Worm (Caenorhabditis elegans) whole organism, L4/young adult: ENCODE results near the gene T10C6.6.

Experiments
- W03F9.2 ChIP-seq: fragments of 150-350 bp; optimal IDR thresholded peaks from 2 replicates; lab custom pipeline; 2014; ENCODE audit warnings: missing biosample characterization, missing genetic modification characterization
- dao-5 ChIP-seq: sonication (generic microtip); optimal IDR thresholded peaks from 2 replicates; lab custom pipeline; 2016; ENCODE audit warnings: missing genotype, missing genetic modification characterization, moderate library complexity, missing compliant biosample characterization
- him-1 ChIP-seq: sonication (generic microtip); optimal IDR thresholded peaks from 2 replicates; lab custom pipeline; 2016; ENCODE audit warnings: missing genotype, missing genetic modification reagents, missing genetic modification characterization, missing compliant biosample characterization

Gene T10C6.6

DNA sequence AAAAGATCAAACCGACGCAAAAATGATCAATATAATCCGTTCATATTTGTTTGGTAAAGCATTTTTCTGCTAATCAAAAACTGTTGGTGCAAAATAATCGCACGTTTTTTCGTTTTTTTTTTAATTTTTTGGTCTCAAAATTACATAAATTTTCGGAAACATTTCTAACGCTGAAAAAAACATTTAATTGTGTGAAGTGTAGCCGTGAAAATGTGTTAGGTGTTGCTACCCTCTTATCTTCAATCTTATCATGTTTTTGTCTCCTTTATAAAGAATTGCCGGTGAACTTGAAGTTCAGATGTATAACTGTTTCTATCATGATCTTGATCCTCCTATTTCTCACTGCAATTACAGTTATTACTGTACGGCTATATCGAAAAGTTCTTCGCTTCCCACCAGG, 44.8 kb downstream of the T10C6.6 start, which contains the start of gene cyp-35D1:
Gene cyp-35D1 (plus strand): TSS at position 301 of the 400 bp plus-strand sequence.
- TF ChIP-seq him-1 (tag; lab: Kevin White, UChicago) (no peak), dao-5 (no peak), W03F9.2 (tag; lab: Kevin White, UChicago) (no peak)

DNA sequence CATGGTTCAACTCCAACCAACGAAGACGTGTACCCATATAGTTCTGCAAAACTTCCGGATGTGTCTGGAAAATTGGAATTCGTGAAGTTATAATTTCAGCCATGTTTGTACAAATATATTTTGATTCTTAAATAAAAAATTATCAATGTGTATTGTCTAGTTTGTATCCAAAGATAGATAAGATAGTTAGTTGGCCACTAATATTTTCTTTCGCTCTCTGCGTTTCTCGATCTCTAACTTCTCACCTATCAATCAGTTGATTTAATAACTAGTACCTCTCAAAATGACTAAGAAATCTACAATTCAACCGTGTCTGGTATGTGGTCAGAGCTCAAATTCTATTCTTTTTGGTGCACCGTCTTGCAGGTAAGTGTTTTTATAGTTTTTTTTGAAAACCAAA, 47.0 kb downstream of the T10C6.6 start, which contains the start of gene nhr-176:
Gene nhr-176 (plus strand): TSS at position 159 of the 400 bp plus-strand sequence.
- TF ChIP-seq W03F9.2 (tag; lab: Kevin White, UChicago) (no peak), him-1 (tag; lab: Kevin White, UChicago) (no peak), dao-5 (no peak)

DNA sequence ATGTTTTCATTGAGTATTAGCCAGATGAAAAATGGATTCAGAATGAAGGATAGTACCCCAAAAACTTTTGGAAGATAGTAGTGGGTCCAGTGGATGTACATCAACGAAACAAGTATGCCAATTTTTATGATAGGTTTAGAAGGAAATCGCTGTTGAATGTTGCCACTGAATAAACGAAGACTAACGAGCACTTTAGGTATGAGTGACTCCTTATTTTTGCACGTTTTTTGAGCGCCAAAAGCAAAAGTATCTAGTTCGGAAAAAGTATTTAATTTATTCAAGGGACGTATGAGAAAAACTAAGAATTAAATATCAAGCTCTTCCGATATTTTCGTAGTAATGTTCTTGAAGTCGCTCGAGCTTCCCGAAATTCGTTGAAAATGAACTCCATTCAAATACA, 49.7 kb downstream of the T10C6.6 start, which contains the start of gene srj-10:
Gene srj-10 (minus strand): TSS at position 101 of the 400 bp plus-strand sequence.
- TF ChIP-seq W03F9.2 (tag; lab: Kevin White, UChicago) (no peak), him-1 (tag; lab: Kevin White, UChicago) (no peak), dao-5 (no peak)

DNA sequence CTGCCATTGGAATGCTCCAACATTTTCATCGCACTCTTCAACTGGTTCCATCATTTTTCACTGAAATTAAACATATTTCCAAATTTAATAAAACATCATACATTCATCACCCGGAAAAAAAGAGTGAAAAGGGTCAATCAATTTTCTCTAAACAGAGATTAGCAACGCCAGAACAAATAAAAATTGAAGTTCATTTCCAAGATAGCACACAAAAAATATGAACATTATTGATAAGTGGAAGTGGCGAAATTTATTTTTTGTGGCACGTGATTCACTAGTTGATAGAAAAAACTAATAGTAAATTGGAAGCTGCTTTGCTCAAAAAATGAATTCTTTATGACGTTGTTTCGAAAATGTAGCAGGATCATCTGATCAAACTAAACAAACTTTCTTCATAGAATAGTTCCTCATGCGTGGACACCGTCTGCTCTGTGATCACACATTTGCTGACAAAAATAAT, 51.2 kb downstream of the T10C6.6 start, which contains the start of the genes F14H3.12 and srj-29:
Gene F14H3.12 (minus strand): TSS at position 74 of the 460 bp plus-strand sequence.
Gene srj-29 (plus strand): TSS at position 410 of the 460 bp plus-strand sequence.
- no peak for TF ChIP-seq dao-5
- no peak for TF ChIP-seq him-1 (tag; lab: Kevin White, UChicago)
- TF ChIP-seq W03F9.2 (tag; lab: Kevin White, UChicago) = no peak
